Worm (Caenorhabditis elegans) whole organism, L1 larva: Measurements from ENCODE around the gene nlp-35.

Source experiments
- F16B12.6 ChIP-seq: fragments of 150-350 bp; optimal IDR thresholded peaks from 2 replicates; lab custom pipeline; 2014; ENCODE audit warnings: missing biosample characterization, missing genetic modification characterization
- aha-1 ChIP-seq: fragments of 150-350 bp; optimal IDR thresholded peaks from 2 replicates; lab custom pipeline; 2014; ENCODE audit warnings: missing biosample characterization, missing genetic modification characterization
- alr-1 ChIP-seq: fragments of 200-800 bp; sonication (Bioruptor generic); optimal IDR thresholded peaks from 2 replicates; lab custom pipeline; 2018; ENCODE audit warnings: borderline replicate concordance, mild to moderate bottlenecking, missing genetic modification characterization, missing compliant biosample characterization
- aly-2 ChIP-seq: fragments of 150-350 bp; optimal IDR thresholded peaks from 2 replicates; lab custom pipeline; 2014; ENCODE audit warnings: missing biosample characterization, missing genetic modification characterization
- ama-1 ChIP-seq: fragments of 150-350 bp; optimal IDR thresholded peaks from 2 replicates; lab custom pipeline; 2014
- ceh-63 ChIP-seq: fragments of 200-800 bp; sonication (Bioruptor generic); optimal IDR thresholded peaks from 2 replicates; lab custom pipeline; 2018; ENCODE audit warnings: mild to moderate bottlenecking, missing genetic modification characterization, missing compliant biosample characterization
- ceh-82 ChIP-seq, 3 experiments: fragments of 150-350 bp in 1 of 3; sonication (generic microtip) in 2 of 3; optimal IDR thresholded peaks; 2 replicates each; lab custom pipeline; 2014 to 2017; ENCODE audit warnings: missing biosample characterization in 3 of 3, missing genetic modification characterization in 3 of 3
- ceh-88 ChIP-seq: fragments of 200-800 bp; sonication (Bioruptor generic); IDR thresholded peaks from 2 replicates; pipeline ENCODE4 v1.3.6; 2022; ENCODE audit warnings: missing genetic modification characterization, missing compliant biosample characterization
- ceh-90 ChIP-seq: sonication (generic microtip); optimal IDR thresholded peaks from 2 replicates; lab custom pipeline; 2016; ENCODE audit warnings: missing genetic modification characterization, missing compliant biosample characterization
- dpl-1 ChIP-seq, 3 experiments: fragments of 150-350 bp in 2 of 3; sonication (generic microtip) in 1 of 3; optimal IDR thresholded peaks; 2 replicates each; lab custom pipeline; 2014 to 2017; ENCODE audit warnings: missing biosample characterization in 3 of 3, missing genetic modification characterization in 3 of 3, missing genetic modification reagents in 3 of 3
- dsc-1 ChIP-seq: sonication (generic microtip); optimal IDR thresholded peaks from 2 replicates; lab custom pipeline; 2016; ENCODE audit warnings: mild to moderate bottlenecking, missing genetic modification characterization, missing compliant biosample characterization
- efl-1 ChIP-seq, 4 experiments: fragments of 150-350 bp; optimal IDR thresholded peaks in 3 of 4; peaks in 1 of 4; 1 replicate in 1 of 4; 2 replicates in 3 of 4; lab custom pipeline; 2014; ENCODE audit warnings: missing biosample characterization in 2 of 4, missing genetic modification characterization in 2 of 4, missing genetic modification reagents in 2 of 4
- efl-3 ChIP-seq: fragments of 200-800 bp; sonication (Bioruptor generic); optimal IDR thresholded peaks from 2 replicates; lab custom pipeline; 2018; ENCODE audit warnings: mild to moderate bottlenecking, missing genetic modification characterization, missing compliant biosample characterization
- elt-2 ChIP-seq: sonication (generic microtip); optimal IDR thresholded peaks from 2 replicates; lab custom pipeline; 2016; ENCODE audit warnings: missing genetic modification characterization, mild to moderate bottlenecking, inconsistent platforms, missing compliant biosample characterization, missing genetic modification reagents
- fkh-4 ChIP-seq: sonication (generic microtip); optimal IDR thresholded peaks from 2 replicates; lab custom pipeline; 2016; ENCODE audit warnings: missing compliant biosample characterization, missing genetic modification characterization, borderline replicate concordance
- fkh-8 ChIP-seq: sonication (generic microtip); optimal IDR thresholded peaks from 2 replicates; lab custom pipeline; 2016; ENCODE audit warnings: mild to moderate bottlenecking, missing genetic modification characterization, missing compliant biosample characterization
- irx-1 ChIP-seq: sonication (generic microtip); optimal IDR thresholded peaks from 2 replicates; lab custom pipeline; 2016; ENCODE audit warnings: missing genetic modification characterization, missing compliant biosample characterization
- isw-1 ChIP-seq: fragments of 200-800 bp; sonication (Bioruptor generic); IDR thresholded peaks from 2 replicates; pipeline ENCODE4 v1.3.6; 2022; ENCODE audit warnings: missing genetic modification characterization, missing compliant biosample characterization
- lin-13 ChIP-seq: fragments of 150-350 bp; optimal IDR thresholded peaks from 2 replicates; lab custom pipeline; 2014; ENCODE audit warnings: missing biosample characterization, missing genetic modification reagents, missing genetic modification characterization
- lin-14 ChIP-seq: fragments of 200-800 bp; sonication (Bioruptor generic); optimal IDR thresholded peaks from 2 replicates; lab custom pipeline; 2018; ENCODE audit warnings: mild to moderate bottlenecking, missing genetic modification characterization, moderate library complexity, missing compliant biosample characterization
- lin-35 ChIP-seq, 2 experiments: fragments of 150-350 bp; optimal IDR thresholded peaks; 2 replicates each; lab custom pipeline; 2014; ENCODE audit warnings: missing biosample characterization in 2 of 2, missing genetic modification characterization in 2 of 2, missing genetic modification reagents in 2 of 2
- lir-3 ChIP-seq: sonication (generic microtip); optimal IDR thresholded peaks from 2 replicates; lab custom pipeline; 2016; ENCODE audit warnings: mild to moderate bottlenecking, missing genetic modification characterization, moderate library complexity, missing compliant biosample characterization; ENCODE audit not compliant: poor library complexity
- lsy-2 ChIP-seq, 2 experiments: fragments of 150-350 bp; optimal IDR thresholded peaks; 2 replicates each; lab custom pipeline; 2014; ENCODE audit warnings: missing biosample characterization in 2 of 2, missing genetic modification characterization in 2 of 2
- mab-9 ChIP-seq: fragments of 200-800 bp; sonication (Bioruptor generic); IDR thresholded peaks from 2 replicates; pipeline ENCODE4 v1.3.6; 2022; ENCODE audit warnings: missing genetic modification reagents, missing genetic modification characterization, missing compliant biosample characterization
- mdl-1 ChIP-seq, 2 experiments: fragments of 150-350 bp; optimal IDR thresholded peaks; 2 replicates each; lab custom pipeline; 2014 to 2017; ENCODE audit warnings: missing biosample characterization in 2 of 2, missing genetic modification characterization in 2 of 2, inconsistent platforms in 1 of 2
- mef-2 ChIP-seq: fragments of 150-350 bp; optimal IDR thresholded peaks from 2 replicates; lab custom pipeline; 2014; ENCODE audit warnings: missing biosample characterization, missing genetic modification characterization
- nhr-20 ChIP-seq: sonication (generic microtip); optimal IDR thresholded peaks from 2 replicates; lab custom pipeline; 2016; ENCODE audit warnings: mild to moderate bottlenecking, missing genetic modification characterization, missing compliant biosample characterization
- nhr-47 ChIP-seq: sonication (generic microtip); optimal IDR thresholded peaks from 2 replicates; lab custom pipeline; 2016; ENCODE audit warnings: mild to moderate bottlenecking, missing genetic modification characterization, moderate library complexity, missing compliant biosample characterization
- nhr-71 ChIP-seq: sonication (generic microtip); optimal IDR thresholded peaks from 2 replicates; lab custom pipeline; 2016; ENCODE audit warnings: mild to moderate bottlenecking, missing genetic modification characterization, moderate library complexity, missing compliant biosample characterization
- nhr-76 ChIP-seq: sonication (generic microtip); optimal IDR thresholded peaks from 2 replicates; lab custom pipeline; 2017; ENCODE audit warnings: missing biosample characterization, missing genetic modification characterization
- nhr-77 ChIP-seq: fragments of 150-350 bp; optimal IDR thresholded peaks from 2 replicates; lab custom pipeline; 2014; ENCODE audit warnings: missing biosample characterization, missing genetic modification characterization
- nhr-84 ChIP-seq: sonication (generic microtip); optimal IDR thresholded peaks from 2 replicates; lab custom pipeline; 2017; ENCODE audit warnings: missing biosample characterization, missing genetic modification characterization
- pqm-1 ChIP-seq: sonication (generic microtip); optimal IDR thresholded peaks from 3 replicates; lab custom pipeline; 2017; ENCODE audit warnings: missing biosample characterization, missing genetic modification characterization
- rnt-1 ChIP-seq: sonication (generic microtip); optimal IDR thresholded peaks from 2 replicates; lab custom pipeline; 2016; ENCODE audit warnings: mild to moderate bottlenecking, missing genetic modification characterization, moderate library complexity, missing compliant biosample characterization
- snpc-4 ChIP-seq: fragments of 150-350 bp; optimal IDR thresholded peaks from 2 replicates; lab custom pipeline; 2014; ENCODE audit warnings: missing biosample characterization, missing genetic modification characterization
- sox-4 ChIP-seq: sonication (generic microtip); optimal IDR thresholded peaks from 2 replicates; lab custom pipeline; 2016; ENCODE audit warnings: missing genetic modification characterization, missing compliant biosample characterization
- swsn-7 ChIP-seq: sonication (generic microtip); optimal IDR thresholded peaks from 2 replicates; lab custom pipeline; 2016; ENCODE audit warnings: missing genetic modification characterization, missing compliant biosample characterization
- unc-98 ChIP-seq: fragments of 200-800 bp; sonication (Bioruptor generic); IDR thresholded peaks from 2 replicates; pipeline ENCODE4 v1.3.6; 2022; ENCODE audit warnings: missing genetic modification characterization, missing compliant biosample characterization
- vab-15 ChIP-seq: sonication (generic microtip); optimal IDR thresholded peaks from 2 replicates; lab custom pipeline; 2017; ENCODE audit warnings: missing genotype, mild to moderate bottlenecking, missing genetic modification characterization, missing compliant biosample characterization
- xbp-1 ChIP-seq: sonication (generic microtip); optimal IDR thresholded peaks from 2 replicates; lab custom pipeline; 2016; ENCODE audit warnings: missing genetic modification characterization, missing compliant biosample characterization
- zag-1 ChIP-seq: fragments of 150-350 bp; optimal IDR thresholded peaks from 2 replicates; lab custom pipeline; 2014; ENCODE audit warnings: missing biosample characterization, missing genetic modification characterization
- zip-4 ChIP-seq: fragments of 200-800 bp; sonication (Bioruptor generic); optimal IDR thresholded peaks from 2 replicates; lab custom pipeline; 2018; ENCODE audit warnings: mild to moderate bottlenecking, missing genetic modification characterization, moderate library complexity, missing compliant biosample characterization
- ztf-11 ChIP-seq, 2 experiments: sonication (generic microtip); optimal IDR thresholded peaks; 2 replicates each; lab custom pipeline; 2016 to 2017; ENCODE audit warnings: missing genetic modification characterization in 2 of 2, missing biosample characterization in 1 of 2, missing compliant biosample characterization in 1 of 2
- ztf-4 ChIP-seq: fragments of 150-350 bp; optimal IDR thresholded peaks from 2 replicates; lab custom pipeline; 2014; ENCODE audit warnings: missing biosample characterization, missing genetic modification characterization

The nlp-35 gene

DNA sequence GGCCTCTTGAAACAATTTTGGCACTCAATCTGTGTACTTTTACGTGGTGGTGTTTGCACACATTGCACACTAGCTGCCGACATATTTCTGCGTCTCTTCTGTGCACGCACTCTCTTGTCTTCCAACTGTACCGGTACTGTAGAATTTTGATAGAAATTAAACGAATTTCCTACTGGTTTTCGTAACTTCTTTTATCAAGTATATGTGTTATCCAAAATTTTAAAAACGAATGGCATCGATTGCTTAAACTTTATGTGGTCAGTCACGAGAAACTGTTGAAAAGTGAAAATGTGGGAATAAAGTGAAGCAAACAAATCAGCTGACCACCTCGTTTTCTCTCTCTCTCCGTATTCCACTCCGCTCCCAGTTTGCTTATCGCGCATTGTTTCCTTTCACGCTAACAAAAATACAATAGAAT, 5.4 kb downstream of the nlp-35 start (continued):
- TF ChIP-seq nhr-71 (tag; lab: Kevin White, UChicago): peak; percentile 60
- TF ChIP-seq zag-1: no peak
- TF ChIP-seq lin-14 (GFP tag; lab: Kevin White, UChicago): peak; percentile 58
- TF ChIP-seq rnt-1: peak; percentile 33
- TF ChIP-seq snpc-4: peak; percentile 89
- TF ChIP-seq efl-1 (optimal IDR thresholded peaks at IDR 0.05; lab: Kevin White, UChicago): peak; percentile 49 to 59
- TF ChIP-seq efl-1 (GFP tag; optimal IDR thresholded peaks at IDR 0.05 in 1 of 2; lab: Kevin White, UChicago): peak; percentile 51 to 95
- TF ChIP-seq ama-1: peak; percentile 49
- TF ChIP-seq F16B12.6 (tag; lab: Kevin White, UChicago): peak; percentile 82
- no peak for TF ChIP-seq mef-2
- TF ChIP-seq nhr-47 (tag; lab: Kevin White, UChicago): peak; percentile 40
- TF ChIP-seq mdl-1 (tag; optimal IDR thresholded peaks at IDR 0.05; lab: Kevin White, UChicago): peak in 1 of 2 experiments; percentile 72
- TF ChIP-seq nhr-76 (tag; lab: Kevin White, UChicago): no peak
- TF ChIP-seq, all 84 proteins: peak for 29

DNA sequence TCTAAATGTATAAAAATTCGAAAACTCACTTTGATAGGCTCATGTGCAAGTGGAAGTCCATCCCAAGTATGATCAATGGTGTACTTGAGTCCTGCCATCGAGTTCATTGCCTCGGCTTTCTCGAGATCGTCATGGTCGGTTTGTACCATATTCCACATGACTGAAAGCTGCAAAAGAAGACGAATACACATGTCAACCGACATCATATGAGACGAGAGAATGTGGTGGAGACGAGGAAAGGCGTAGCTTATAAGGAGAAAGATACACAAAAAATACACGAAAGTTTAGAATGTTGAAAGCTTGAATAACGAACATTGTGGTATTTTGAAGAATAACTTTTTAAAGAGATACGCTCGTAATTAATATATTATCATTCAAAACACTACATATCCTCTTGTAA, 5.9 kb downstream of the nlp-35 start, which contains the start of gene C33A12.3:
Gene C33A12.3, minus strand, starts transcription at position 167 of the 400 bp plus-strand sequence.
- TF ChIP-seq lin-13 (GFP tag; lab: Kevin White, UChicago) (no peak), alr-1 (peak; percentile 51), lin-35 (GFP tag; optimal IDR thresholded peaks at IDR 0.05; lab: Kevin White, UChicago) (peak in 1 of 2 experiments; percentile 8), efl-1 (optimal IDR thresholded peaks at IDR 0.05; lab: Kevin White, UChicago) (no peak), efl-1 (GFP tag; optimal IDR thresholded peaks at IDR 0.05 in 1 of 2; lab: Kevin White, UChicago) (peak in 1 of 2 experiments; percentile 88)

DNA sequence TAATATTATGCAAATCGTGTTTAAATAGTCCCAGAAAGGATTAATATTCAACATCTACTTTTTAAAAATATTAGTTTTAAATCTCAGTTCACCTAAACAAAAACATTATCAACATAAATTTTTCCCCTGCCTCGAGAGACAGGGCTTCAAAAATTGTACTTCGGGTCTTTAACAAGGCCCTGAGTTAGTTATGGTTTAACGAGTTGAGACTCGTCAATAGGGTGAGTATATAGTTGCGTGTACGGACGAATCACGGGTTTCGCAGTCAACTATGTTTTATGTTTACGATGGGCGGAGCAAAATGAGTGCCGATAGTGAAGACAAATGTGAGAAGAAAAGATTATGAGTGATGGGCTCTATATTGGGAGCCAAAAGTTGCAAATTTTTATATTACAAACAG, 7.1 kb downstream of the nlp-35 start:
- TF ChIP-seq elt-2 (tag; lab: Kevin White, UChicago) (peak; percentile 55), efl-1 (optimal IDR thresholded peaks at IDR 0.05; lab: Kevin White, UChicago) (no peak), efl-1 (GFP tag; optimal IDR thresholded peaks at IDR 0.05 in 1 of 2; lab: Kevin White, UChicago) (peak in 1 of 2 experiments; percentile 79), aly-2 (tag; lab: Kevin White, UChicago) (no peak), ceh-82 (tag; optimal IDR thresholded peaks at IDR 0.05; lab: Kevin White, UChicago) (peak in 2 of 3 experiments; percentile 3 to 14), rnt-1 (peak; percentile 15)

DNA sequence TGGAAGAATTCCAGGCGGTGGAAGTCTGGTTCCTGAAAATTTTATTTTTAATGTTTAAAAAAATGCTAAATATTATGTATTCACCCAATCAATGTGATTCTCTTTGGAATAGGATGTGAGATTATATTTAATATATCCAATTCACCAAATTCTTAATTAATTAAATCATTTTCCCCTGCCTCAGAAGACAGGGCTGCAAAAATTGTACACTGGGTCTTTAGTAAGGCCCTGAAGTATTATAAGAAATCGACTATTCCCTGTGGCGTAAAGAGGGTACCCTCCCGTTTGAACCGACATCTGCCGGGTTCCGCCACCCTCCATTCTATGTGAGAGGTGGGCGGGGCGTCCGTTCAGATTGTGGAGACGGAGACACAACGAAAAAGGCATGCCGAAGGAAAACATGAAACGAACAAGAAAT, 7.5 kb downstream of the nlp-35 start:
- TF ChIP-seq efl-3 (GFP tag; lab: Kevin White, UChicago) (peak; percentile 36), alr-1 (no peak), nhr-76 (tag; lab: Kevin White, UChicago) (no peak), irx-1 (tag; lab: Kevin White, UChicago) (peak; percentile 85), dpl-1 (GFP tag; optimal IDR thresholded peaks at IDR 0.05; lab: Kevin White, UChicago) (peak; percentile 33 to 54 (median 48)), lsy-2 (tag; optimal IDR thresholded peaks at IDR 0.05; lab: Kevin White, UChicago) (peak; percentile 72 to 80), vab-15 (tag; lab: Kevin White, UChicago) (no peak), aly-2 (tag; lab: Kevin White, UChicago) (peak; percentile 89), ceh-63 (GFP tag; lab: Kevin White, UChicago) (no peak), nhr-47 (tag; lab: Kevin White, UChicago) (peak; percentile 95), nhr-77 (tag; lab: Kevin White, UChicago) (no peak), nhr-20 (tag; lab: Kevin White, UChicago) (peak; percentile 89), sox-4 (tag; lab: Kevin White, UChicago) (peak; percentile 63), isw-1 (peak; percentile 49), aha-1 (tag; lab: Kevin White, UChicago) (no peak), pqm-1 (no peak), fkh-8 (peak; percentile 84), unc-98 (GFP tag; lab: Robert Waterston, UW) (no peak), ztf-11 (tag; optimal IDR thresholded peaks at IDR 0.05; lab: Kevin White, UChicago) (peak in 1 of 2 experiments; percentile 84), lir-3 (tag; lab: Kevin White, UChicago) (peak; percentile 55), ztf-4 (tag; lab: Kevin White, UChicago) (peak; percentile 60), rnt-1 (peak; percentile 84), ceh-88 (GFP tag; lab: Robert Waterston, UW) (no peak; the same call in 1 of the 2 replicates), nhr-71 (tag; lab: Kevin White, UChicago) (peak; percentile 95), ceh-90 (tag; lab: Kevin White, UChicago) (no peak), zip-4 (GFP tag; lab: Kevin White, UChicago) (peak; percentile 63), xbp-1 (tag; lab: Kevin White, UChicago) (peak; percentile 91), lin-35 (GFP tag; optimal IDR thresholded peaks at IDR 0.05; lab: Kevin White, UChicago) (peak; percentile 57 to 75), mab-9 (GFP tag; lab: Robert Waterston, UW) (peak; percentile 80), fkh-4 (tag; lab: Kevin White, UChicago) (peak; percentile 13), nhr-84 (tag; lab: Kevin White, UChicago) (no peak), dsc-1 (peak; percentile 91), swsn-7 (tag; lab: Kevin White, UChicago) (peak; percentile 93), lin-13 (GFP tag; lab: Kevin White, UChicago) (peak; percentile 70)
